Comparison of ENCODE assay signal across 3 worm cellular contexts in genomic region chrIV:11820067-11820913, ce11.
TF ChIP-seq lines count a peak whose summit lies in the region.

No protein-coding gene starts in this region.

TF ChIP-seq in whole organism, L1 larva, 84 proteins besides CTCF, POLR2A, EP300 and RAD21 (continued from another document):
- peak; percentile 13 for TF ChIP-seq sox-4 (tag; optimal IDR thresholded peaks at IDR 0.05; lab: Kevin White, UChicago)

TF ChIP-seq in whole organism, L4 larva, 104 proteins besides CTCF, POLR2A, EP300 and RAD21 (continued from another document and continues in another):
- TF ChIP-seq zip-2 (tag; optimal IDR thresholded peaks at IDR 0.05; lab: Kevin White, UChicago) (no peak), nhr-25 (tag; optimal IDR thresholded peaks at IDR 0.05; lab: Kevin White, UChicago; ENCODE audit: borderline replicate concordance, insufficient read depth) (no peak), madf-5 (GFP tag; IDR thresholded peaks at IDR 0.05; lab: Robert Waterston, UW) (0 out of 4 replicates have a peak, but pooled peaks have one; percentile 4 to 13), Y5F2A.4 (GFP tag; optimal IDR thresholded peaks at IDR 0.05; lab: Kevin White, UChicago) (peak; percentile 17), dmd-9 (GFP tag; IDR thresholded peaks at IDR 0.05; lab: Robert Waterston, UW) (no peak), zag-1 (tag; optimal IDR thresholded peaks at IDR 0.05; lab: Kevin White, UChicago) (no peak), daf-16 (GFP tag; optimal IDR thresholded peaks at IDR 0.05; lab: Kevin White, UChicago) (no peak), daf-16 (tag; optimal IDR thresholded peaks at IDR 0.05; lab: Kevin White, UChicago) (no peak), aha-1 (tag; lab: Kevin White, UChicago) (peak; percentile 54), ceh-62 (tag; optimal IDR thresholded peaks at IDR 0.05; lab: Kevin White, UChicago) (no peak), tag-97 (GFP tag; IDR thresholded peaks at IDR 0.05; lab: Robert Waterston, UW) (no peak), lir-3 (tag; optimal IDR thresholded peaks at IDR 0.05; lab: Kevin White, UChicago) (no peak), fos-1 (tag; optimal IDR thresholded peaks at IDR 0.05; lab: Kevin White, UChicago) (no peak), arid-1 (GFP tag; conservative IDR thresholded peaks at IDR 0.05; lab: Robert Waterston, UW) (peak; percentile 22; the same call in 1 of the 2 replicates), F26F4.8 (GFP tag; conservative IDR thresholded peaks at IDR 0.05; lab: Robert Waterston, UW) (no peak), lin-39 (tag; optimal IDR thresholded peaks at IDR 0.05; lab: Kevin White, UChicago) (no peak), lin-1 (GFP tag; IDR thresholded peaks at IDR 0.05; lab: Robert Waterston, UW) (peak; percentile 33; the same call in 1 of the 2 replicates), attf-4 (tag; optimal IDR thresholded peaks at IDR 0.05; lab: Kevin White, UChicago) (no peak), madf-9 (GFP tag; conservative IDR thresholded peaks at IDR 0.05; lab: Robert Waterston, UW) (no peak), nhr-48 (tag; optimal IDR thresholded peaks at IDR 0.05; lab: Kevin White, UChicago) (no peak), vab-7 (GFP tag; IDR thresholded peaks at IDR 0.05; lab: Robert Waterston, UW) (no peak), fkh-10 (GFP tag; optimal IDR thresholded peaks at IDR 0.05; lab: Kevin White, UChicago) (no peak), jun-1 (tag; optimal IDR thresholded peaks at IDR 0.05; lab: Kevin White, UChicago) (no peak), ctbp-1 (GFP tag; IDR thresholded peaks at IDR 0.05; lab: Robert Waterston, UW) (0 out of 2 replicates have a peak, but pooled peaks have one; percentile 33), T20F7.1 (GFP tag; optimal IDR thresholded peaks at IDR 0.05; lab: Kevin White, UChicago) (peak; percentile 39), pha-4 (GFP tag; IDR thresholded peaks at IDR 0.05; lab: Robert Waterston, UW) (peak; percentile 13; the same call in 1 of the 2 replicates), pha-4 (tag; optimal IDR thresholded peaks at IDR 0.05; lab: Kevin White, UChicago) (no peak), nhr-28 (tag; optimal IDR thresholded peaks at IDR 0.05; lab: Kevin White, UChicago) (no peak), mxl-3 (GFP tag; optimal IDR thresholded peaks at IDR 0.05; lab: Kevin White, UChicago) (no peak), ceh-28 (tag; optimal IDR thresholded peaks at IDR 0.05; lab: Kevin White, UChicago) (no peak), ztf-7 (tag; optimal IDR thresholded peaks at IDR 0.05; lab: Kevin White, UChicago) (no peak), ceh-44 (GFP tag; IDR thresholded peaks at IDR 0.05; lab: Robert Waterston, UW) (no peak), spr-1 (tag; optimal IDR thresholded peaks at IDR 0.05; lab: Kevin White, UChicago) (no peak), hif-1 (tag; optimal IDR thresholded peaks at IDR 0.05; lab: Kevin White, UChicago) (no peak), egl-43 (GFP tag; IDR thresholded peaks at IDR 0.05; lab: Robert Waterston, UW) (no peak), sdz-12 (GFP tag; optimal IDR thresholded peaks at IDR 0.05; lab: Kevin White, UChicago) (no peak), F10B5.3 (tag; optimal IDR thresholded peaks at IDR 0.05; lab: Kevin White, UChicago) (no peak), nhr-11 (tag; optimal IDR thresholded peaks at IDR 0.05; lab: Kevin White, UChicago) (no peak), R02D3.7 (tag; optimal IDR thresholded peaks at IDR 0.05; lab: Kevin White, UChicago) (no peak), dmd-6 (GFP tag; IDR thresholded peaks at IDR 0.05; lab: Robert Waterston, UW) (no peak; the same call in 1 of the 2 replicates), duxl-1 (tag; optimal IDR thresholded peaks at IDR 0.05; lab: Kevin White, UChicago; ENCODE audit: poor library complexity) (peak; percentile 30), unc-130 (GFP tag; optimal IDR thresholded peaks at IDR 0.05; lab: Kevin White, UChicago) (peak; percentile 3), lin-15B (tag; optimal IDR thresholded peaks at IDR 0.05; lab: Kevin White, UChicago) (no peak), ztf-11 (tag; optimal IDR thresholded peaks at IDR 0.05; lab: Kevin White, UChicago) (no peak), nhr-111 (GFP tag; optimal IDR thresholded peaks at IDR 0.05; lab: Kevin White, UChicago) (no peak), nhr-42 (GFP tag; IDR thresholded peaks at IDR 0.05; lab: Robert Waterston, UW) (no peak), unc-62 (GFP tag; optimal IDR thresholded peaks at IDR 0.05 in 1 of 2; lab: Kevin White, UChicago) (no peak), unc-62 (tag; optimal IDR thresholded peaks at IDR 0.05; lab: Kevin White, UChicago) (no peak), T26A8.4 (GFP tag; IDR thresholded peaks at IDR 0.05; lab: Robert Waterston, UW) (no peak; the same call in 1 of the 2 replicates), daf-12 (tag; optimal IDR thresholded peaks at IDR 0.05; lab: Kevin White, UChicago) (no peak), nhr-41 (GFP tag; IDR thresholded peaks at IDR 0.05; lab: Robert Waterston, UW) (no peak), nhr-102 (tag; optimal IDR thresholded peaks at IDR 0.05; lab: Kevin White, UChicago) (no peak), D1046.2 (GFP tag; IDR thresholded peaks at IDR 0.05; lab: Robert Waterston, UW) (no peak), daf-8 (GFP tag; IDR thresholded peaks at IDR 0.05; lab: Robert Waterston, UW) (no peak), hlh-11 (tag; optimal IDR thresholded peaks at IDR 0.05; lab: Kevin White, UChicago) (peak; percentile 11), mep-1 (tag; optimal IDR thresholded peaks at IDR 0.05; lab: Kevin White, UChicago) (no peak), mxl-2 (GFP tag; conservative IDR thresholded peaks at IDR 0.05; lab: Robert Waterston, UW) (no peak), Y105C5A.15 (GFP tag; IDR thresholded peaks at IDR 0.05; lab: Robert Waterston, UW) (0 out of 2 replicates have a peak, but pooled peaks have one; percentile 44), skn-1 (tag; optimal IDR thresholded peaks at IDR 0.05; lab: Kevin White, UChicago) (no peak), hlh-30 (tag; optimal IDR thresholded peaks at IDR 0.05; lab: Kevin White, UChicago; ENCODE audit: insufficient read depth) (no peak), ceh-20 (GFP tag; IDR thresholded peaks at IDR 0.05; lab: Robert Waterston, UW) (no peak), rbr-2 (tag; optimal IDR thresholded peaks at IDR 0.05; lab: Kevin White, UChicago) (peak; percentile 42), dve-1 (tag; optimal IDR thresholded peaks at IDR 0.05; lab: Kevin White, UChicago; ENCODE audit: insufficient read depth) (peak; percentile 20), ama-1 (optimal IDR thresholded peaks at IDR 0.05; lab: Kevin White, UChicago) (peak; percentile 82), ZK337.2 (GFP tag; IDR thresholded peaks at IDR 0.05; lab: Robert Waterston, UW) (no peak), F49E8.2 (tag; optimal IDR thresholded peaks at IDR 0.05; lab: Kevin White, UChicago; ENCODE audit: borderline replicate concordance) (peak; percentile 67)

TF ChIP-seq in whole organism, young adult, 124 proteins besides CTCF, POLR2A, EP300 and RAD21 (continued from another document and continues in another):
- TF ChIP-seq mel-28 (tag; optimal IDR thresholded peaks at IDR 0.05; lab: Kevin White, UChicago; ENCODE audit: borderline replicate concordance) (no peak), die-1 (tag; optimal IDR thresholded peaks at IDR 0.05; lab: Kevin White, UChicago) (no peak), nhr-179 (tag; optimal IDR thresholded peaks at IDR 0.05; lab: Kevin White, UChicago) (no peak), madf-6 (GFP tag; IDR thresholded peaks at IDR 0.05; lab: Robert Waterston, UW) (peak; percentile 74), tbp1 (GFP tag; optimal IDR thresholded peaks at IDR 0.05; lab: Kevin White, UChicago) (peak; percentile 58), sptf-2 (GFP tag; optimal IDR thresholded peaks at IDR 0.05; lab: Kevin White, UChicago) (no peak), ztf-28 (GFP tag; IDR thresholded peaks at IDR 0.05; lab: Robert Waterston, UW) (no peak), snpc-3.4 (tag; optimal IDR thresholded peaks at IDR 0.05; lab: Kevin White, UChicago) (peak; percentile 64), bed-1 (GFP tag; IDR thresholded peaks at IDR 0.05; lab: Robert Waterston, UW) (no peak), ccch-3 (GFP tag; optimal IDR thresholded peaks at IDR 0.05; lab: Kevin White, UChicago) (no peak), ZK185.1 (tag; optimal IDR thresholded peaks at IDR 0.05; lab: Kevin White, UChicago; ENCODE audit: poor library complexity, severe bottlenecking) (peak; percentile 53), Y56A3A.18 (GFP tag; IDR thresholded peaks at IDR 0.05; lab: Robert Waterston, UW) (peak; percentile 63; the same call in 1 of the 2 replicates), ceh-91 (GFP tag; IDR thresholded peaks at IDR 0.05; lab: Robert Waterston, UW) (no peak), ztf-25 (GFP tag; IDR thresholded peaks at IDR 0.05; lab: Robert Waterston, UW) (peak; percentile 79; the same call in 1 of the 2 replicates), Y79H2A.3 (GFP tag; conservative IDR thresholded peaks at IDR 0.05; lab: Robert Waterston, UW) (peak; percentile 92), nfya-2 (GFP tag; IDR thresholded peaks at IDR 0.05; lab: Robert Waterston, UW) (no peak), mes-4 (tag; optimal IDR thresholded peaks at IDR 0.05; lab: Kevin White, UChicago) (no peak), ekl-4 (GFP tag; IDR thresholded peaks at IDR 0.05; lab: Robert Waterston, UW) (peak; percentile 61; the same call in 1 of the 2 replicates), ama-1 (optimal IDR thresholded peaks at IDR 0.05; lab: Kevin White, UChicago) (no peak), ama-1 (GFP tag; optimal IDR thresholded peaks at IDR 0.05; lab: Kevin White, UChicago) (peak; percentile 53 to 55), atf-7 (tag; optimal IDR thresholded peaks at IDR 0.05; lab: Kevin White, UChicago) (peak; percentile 44), snpc-4 (GFP tag; optimal IDR thresholded peaks at IDR 0.05; lab: Kevin White, UChicago) (no peak), snpc-4 (tag; optimal IDR thresholded peaks at IDR 0.05; lab: Kevin White, UChicago) (peak in 2 of 4 experiments; percentile 2 to 43), egl-44 (GFP tag; IDR thresholded peaks at IDR 0.05; lab: Robert Waterston, UW) (0 out of 2 replicates have a peak, but pooled peaks have one; percentile 7), Y53G8AR.9 (GFP tag; conservative IDR thresholded peaks at IDR 0.05; lab: Robert Waterston, UW) (peak; percentile 70; the same call in 1 of the 2 replicates), unc-62 (GFP tag; optimal IDR thresholded peaks at IDR 0.05; lab: Kevin White, UChicago) (no peak), C17E4.6 (GFP tag; IDR thresholded peaks at IDR 0.05; lab: Robert Waterston, UW) (no peak), athp-1 (tag; optimal IDR thresholded peaks at IDR 0.05; lab: Kevin White, UChicago) (peak; percentile 79), snpc-1.3 (tag; optimal IDR thresholded peaks at IDR 0.05; lab: Kevin White, UChicago; ENCODE audit: insufficient read depth) (no peak), pbrm-1 (GFP tag; IDR thresholded peaks at IDR 0.05; lab: Robert Waterston, UW) (peak; percentile 53), F57C9.4 (tag; optimal IDR thresholded peaks at IDR 0.05; lab: Kevin White, UChicago) (no peak), madf-8 (GFP tag; conservative IDR thresholded peaks at IDR 0.05; lab: Robert Waterston, UW) (peak; percentile 31), bed-2 (GFP tag; IDR thresholded peaks at IDR 0.05; lab: Robert Waterston, UW) (no peak), B0336.3 (GFP tag; IDR thresholded peaks at IDR 0.05; lab: Robert Waterston, UW) (peak; percentile 72), dpff-1 (tag; optimal IDR thresholded peaks at IDR 0.05; lab: Kevin White, UChicago) (no peak), tlf-1 (GFP tag; optimal IDR thresholded peaks at IDR 0.05; lab: Kevin White, UChicago) (peak; percentile 46), hlh-12 (tag; optimal IDR thresholded peaks at IDR 0.05; lab: Kevin White, UChicago) (no peak), tbx-9 (tag; optimal IDR thresholded peaks at IDR 0.05; lab: Kevin White, UChicago; ENCODE audit: borderline replicate concordance) (no peak), F57A8.1 (GFP tag; optimal IDR thresholded peaks at IDR 0.05; lab: Kevin White, UChicago) (no peak), ztf-22 (GFP tag; optimal IDR thresholded peaks at IDR 0.05; lab: Kevin White, UChicago) (no peak), dox-1 (GFP tag; IDR thresholded peaks at IDR 0.05; lab: Robert Waterston, UW) (0 out of 2 replicates have a peak, but pooled peaks have one; percentile 22), B0261.1 (tag; optimal IDR thresholded peaks at IDR 0.05; lab: Kevin White, UChicago) (no peak), xnd-1 (tag; optimal IDR thresholded peaks at IDR 0.05; lab: Kevin White, UChicago) (peak; percentile 33), ets-4 (GFP tag; optimal IDR thresholded peaks at IDR 0.05; lab: Kevin White, UChicago) (no peak), K11D2.4 (GFP tag; IDR thresholded peaks at IDR 0.05; lab: Robert Waterston, UW) (no peak), F23B12.7 (tag; optimal IDR thresholded peaks at IDR 0.05; lab: Kevin White, UChicago; ENCODE audit: insufficient read depth) (no peak), lag-1 (GFP tag; IDR thresholded peaks at IDR 0.05; lab: Robert Waterston, UW) (no peak), C06A6.2 (GFP tag; conservative IDR thresholded peaks at IDR 0.05; lab: Robert Waterston, UW) (no peak; the same call in 1 of the 2 replicates), nhr-120 (GFP tag; IDR thresholded peaks at IDR 0.05; lab: Robert Waterston, UW) (no peak), ceh-58 (GFP tag; IDR thresholded peaks at IDR 0.05; lab: Robert Waterston, UW) (peak; percentile 63; the same call in 1 of the 2 replicates), ztf-18 (tag; optimal IDR thresholded peaks at IDR 0.05; lab: Kevin White, UChicago) (no peak), nhr-27 (tag; optimal IDR thresholded peaks at IDR 0.05; lab: Kevin White, UChicago) (no peak), nfyb-1 (GFP tag; IDR thresholded peaks at IDR 0.05; lab: Robert Waterston, UW) (no peak), lsl-1 (GFP tag; optimal IDR thresholded peaks at IDR 0.05; lab: Kevin White, UChicago) (peak; percentile 27), cebp-2 (GFP tag; IDR thresholded peaks at IDR 0.05; lab: Robert Waterston, UW) (0 out of 2 replicates have a peak, but pooled peaks have one; percentile 21), rcor-1 (GFP tag; IDR thresholded peaks at IDR 0.05; lab: Robert Waterston, UW) (peak; percentile 64), aptf-3 (GFP tag; IDR thresholded peaks at IDR 0.05; lab: Robert Waterston, UW) (no peak), ztf-26 (tag; optimal IDR thresholded peaks at IDR 0.05; lab: Kevin White, UChicago) (no peak), cebp-1 (GFP tag; IDR thresholded peaks at IDR 0.05; lab: Robert Waterston, UW) (no peak), cebp-1 (tag; optimal IDR thresholded peaks at IDR 0.05; lab: Kevin White, UChicago) (peak; percentile 55), dpl-1 (GFP tag; optimal IDR thresholded peaks at IDR 0.05; lab: Kevin White, UChicago) (no peak), nhr-90 (tag; optimal IDR thresholded peaks at IDR 0.05; lab: Kevin White, UChicago) (no peak), Y53F4B.3 (GFP tag; IDR thresholded peaks at IDR 0.05; lab: Robert Waterston, UW) (no peak), mcd-1 (GFP tag; IDR thresholded peaks at IDR 0.05; lab: Robert Waterston, UW) (peak; percentile 12; the same call in 1 of the 2 replicates), rec-8 (tag; optimal IDR thresholded peaks at IDR 0.05; lab: Kevin White, UChicago) (no peak), let-607 (tag; optimal IDR thresholded peaks at IDR 0.05; lab: Kevin White, UChicago) (no peak), lsy-27 (tag; optimal IDR thresholded peaks at IDR 0.05; lab: Kevin White, UChicago; ENCODE audit: borderline replicate concordance, insufficient read depth) (no peak), zim-3 (tag; optimal IDR thresholded peaks at IDR 0.05; lab: Kevin White, UChicago) (no peak), gei-17 (GFP tag; optimal IDR thresholded peaks at IDR 0.05; lab: Kevin White, UChicago) (no peak), somi-1 (GFP tag; optimal IDR thresholded peaks at IDR 0.05; lab: Kevin White, UChicago) (no peak), unc-130 (GFP tag; optimal IDR thresholded peaks at IDR 0.05; lab: Kevin White, UChicago) (peak; percentile 42), F37B4.10 (GFP tag; IDR thresholded peaks at IDR 0.05; lab: Robert Waterston, UW) (no peak), lin-35 (GFP tag; optimal IDR thresholded peaks at IDR 0.05; lab: Kevin White, UChicago) (peak in 2 of 3 experiments; percentile 31 to 66), Y95B8A.8 (GFP tag; IDR thresholded peaks at IDR 0.05; lab: Robert Waterston, UW) (peak; percentile 60; the same call in 1 of the 2 replicates)
